Fruit fly (Drosophila melanogaster) whole organism, pupa: ENCODE measurements around the gene CG33061.
A peak's percentile ranks its signal among the peaks of the same experiment; 100 is the strongest.

Source experiments
- CG10348 ChIP-seq: fragments of 200-800 bp; sonication (Bioruptor generic); IDR thresholded peaks from 2 replicates; pipeline ENCODE4 v1.3.6; 2022; ENCODE audit warnings: missing biosample characterization, missing genetic modification characterization
- CG12605 ChIP-seq: fragments of 200-800 bp; sonication (Bioruptor generic); IDR thresholded peaks from 2 replicates; pipeline ENCODE4 v1.3.6; 2022; ENCODE audit warnings: missing biosample characterization, missing genetic modification characterization
- CG13204 ChIP-seq: fragments of 200-800 bp; sonication (Bioruptor generic); optimal IDR thresholded peaks from 2 replicates; lab custom pipeline; 2018; ENCODE audit warnings: missing biosample characterization, mild to moderate bottlenecking, missing genetic modification characterization, moderate library complexity
- CG14655 ChIP-seq: fragments of 200-800 bp; sonication (Bioruptor generic); optimal IDR thresholded peaks from 3 replicates; lab custom pipeline; 2017; ENCODE audit warnings: mild to moderate bottlenecking, missing biosample characterization, missing genetic modification reagents, missing genetic modification characterization
- CG15710 ChIP-seq: fragments of 200-800 bp; sonication (Bioruptor generic); optimal IDR thresholded peaks from 2 replicates; lab custom pipeline; 2018; ENCODE audit warnings: missing biosample characterization, mild to moderate bottlenecking, missing genetic modification characterization, moderate library complexity
- CG17806 ChIP-seq: fragments of 200-800 bp; sonication (Bioruptor generic); optimal IDR thresholded peaks from 2 replicates; lab custom pipeline; 2018; ENCODE audit warnings: missing biosample characterization, mild to moderate bottlenecking, missing genetic modification characterization, moderate library complexity
- CG32121 ChIP-seq: fragments of 200-800 bp; sonication (Bioruptor generic); IDR thresholded peaks from 2 replicates; pipeline ENCODE4 v1.3.6; 2022; ENCODE audit warnings: missing biosample characterization, missing genetic modification characterization
- CG34367 ChIP-seq: fragments of 200-800 bp; sonication (Bioruptor generic); optimal IDR thresholded peaks from 2 replicates; lab custom pipeline; 2018; ENCODE audit warnings: missing biosample characterization, mild to moderate bottlenecking, missing genetic modification characterization
- CG4496 ChIP-seq: fragments of 200-800 bp; sonication (Bioruptor generic); IDR thresholded peaks from 3 replicates; pipeline ENCODE4 v1.3.6; 2022; ENCODE audit warnings: missing biosample characterization, missing genetic modification characterization
- CG8159 ChIP-seq: fragments of 200-800 bp; sonication (Bioruptor generic); optimal IDR thresholded peaks from 3 replicates; lab custom pipeline; 2018; ENCODE audit warnings: missing biosample characterization, mild to moderate bottlenecking, missing genetic modification characterization, moderate library complexity
- CG8301 ChIP-seq: fragments of 200-800 bp; sonication (Bioruptor generic); optimal IDR thresholded peaks from 2 replicates; lab custom pipeline; 2018; ENCODE audit warnings: missing biosample characterization, mild to moderate bottlenecking, missing genetic modification characterization
- CG9948 ChIP-seq: fragments of 200-800 bp; sonication (Bioruptor generic); optimal IDR thresholded peaks from 2 replicates; lab custom pipeline; 2018; ENCODE audit warnings: missing biosample characterization, mild to moderate bottlenecking, missing genetic modification characterization, moderate library complexity
- D1 ChIP-seq: fragments of 200-800 bp; sonication (Bioruptor generic); optimal IDR thresholded peaks from 2 replicates; lab custom pipeline; 2018; ENCODE audit warnings: missing biosample characterization, mild to moderate bottlenecking, missing genetic modification characterization, moderate library complexity
- EcR ChIP-seq: fragments of 200-800 bp; sonication (Bioruptor generic); optimal IDR thresholded peaks from 3 replicates; lab custom pipeline; 2019; ENCODE audit warnings: missing biosample characterization, missing genetic modification characterization, mild to moderate bottlenecking, moderate library complexity, missing genetic modification reagents
- Ets98B ChIP-seq: fragments of 200-800 bp; sonication (Bioruptor generic); IDR thresholded peaks from 2 replicates; pipeline ENCODE4 v1.3.6; 2022; ENCODE audit warnings: missing biosample characterization, missing genetic modification characterization
- Pif1A ChIP-seq: fragments of 200-800 bp; sonication (Bioruptor generic); optimal IDR thresholded peaks from 3 replicates; lab custom pipeline; 2016; ENCODE audit warnings: missing biosample characterization, missing genetic modification characterization
- Pif1B ChIP-seq: fragments of 200-800 bp; sonication (Bioruptor generic); optimal IDR thresholded peaks from 3 replicates; lab custom pipeline; 2016; ENCODE audit warnings: missing biosample characterization, missing genetic modification characterization
- Snoo ChIP-seq: fragments of 200-800 bp; sonication (Bioruptor generic); optimal IDR thresholded peaks from 3 replicates; lab custom pipeline; 2017; ENCODE audit warnings: missing biosample characterization, mild to moderate bottlenecking, missing genetic modification characterization, inconsistent platforms
- fd96Ca ChIP-seq: fragments of 200-800 bp; sonication (Bioruptor generic); IDR thresholded peaks from 3 replicates; pipeline ENCODE4 v1.3.6; 2022; ENCODE audit warnings: missing biosample characterization, missing genetic modification characterization
- gl ChIP-seq: fragments of 200-800 bp; sonication (Bioruptor generic); optimal IDR thresholded peaks from 2 replicates; lab custom pipeline; 2018; ENCODE audit warnings: missing biosample characterization, mild to moderate bottlenecking, missing genetic modification characterization
- rn ChIP-seq: fragments of 200-800 bp; sonication (Bioruptor generic); IDR thresholded peaks from 2 replicates; pipeline ENCODE4 v1.3.6; 2022; ENCODE audit warnings: missing biosample characterization, missing genetic modification characterization

Gene CG33061

DNA sequence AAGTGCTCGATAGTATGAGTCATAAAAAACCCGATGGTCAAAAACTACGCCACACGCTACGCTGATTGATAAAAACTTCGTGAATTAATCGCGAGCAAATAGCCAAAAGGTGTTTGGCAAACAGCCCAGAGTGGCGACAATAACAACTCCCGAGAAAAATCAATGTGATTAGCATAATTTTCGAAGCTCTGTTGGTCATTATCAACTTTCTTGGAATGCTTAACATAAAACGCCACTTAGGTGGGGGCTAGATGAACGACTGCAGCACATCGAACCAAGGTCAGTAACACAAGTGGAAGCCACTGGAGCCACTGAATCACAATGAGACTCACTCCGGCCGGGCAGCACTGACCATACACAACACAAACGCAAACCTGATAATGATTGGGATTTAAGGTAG lies 8.1 kb downstream of the CG33061 start:
- TF ChIP-seq CG32121 (GFP tag; lab: Robert Waterston, UW) (no peak), CG34367 (no peak), Pif1A (GFP tag; lab: Kevin White, UChicago) (no peak), Ets98B (no peak), CG4496 (GFP tag; lab: Robert Waterston, UW) (no peak), D1 (no peak), fd96Ca (no peak)

DNA sequence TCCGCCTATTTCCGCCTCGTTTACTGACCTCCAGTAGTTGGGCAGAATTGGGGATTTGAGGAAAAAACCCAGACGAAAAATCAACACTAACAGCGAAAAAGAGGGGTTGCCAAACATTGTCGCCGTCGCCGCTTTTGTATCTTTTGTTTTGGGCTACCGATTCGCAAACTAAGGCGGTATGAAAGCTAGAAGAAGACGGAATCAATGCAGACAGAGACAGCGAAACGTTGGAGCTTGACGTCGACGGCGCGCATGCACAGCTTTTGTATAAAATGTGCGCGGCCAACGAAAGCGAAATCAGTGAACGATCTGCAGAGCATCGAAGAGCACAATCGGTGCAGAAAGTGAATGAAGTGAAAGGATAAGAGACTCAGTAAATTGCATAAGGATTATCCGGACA lies 9.1 kb downstream of the CG33061 start, which contains the start of gene CG4998:
CG4998 (plus strand) TSS at position 301 of the 400 bp plus-strand sequence.
- no peak for TF ChIP-seq EcR (GFP tag; lab: Kevin White, UChicago)
- no peak for TF ChIP-seq CG12605 (GFP tag; lab: Robert Waterston, UW)
- no peak for TF ChIP-seq D1
- no peak for TF ChIP-seq rn (GFP tag; lab: Robert Waterston, UW)
- no peak for TF ChIP-seq CG34367
- no peak for TF ChIP-seq CG17806
- TF ChIP-seq CG8301 (tag; lab: Kevin White, UChicago) = no peak
- TF ChIP-seq CG13204 = no peak
- TF ChIP-seq CG9948 (tag; lab: Kevin White, UChicago) = no peak
- no peak for TF ChIP-seq CG10348 (GFP tag; lab: Robert Waterston, UW)
- TF ChIP-seq gl = no peak

DNA sequence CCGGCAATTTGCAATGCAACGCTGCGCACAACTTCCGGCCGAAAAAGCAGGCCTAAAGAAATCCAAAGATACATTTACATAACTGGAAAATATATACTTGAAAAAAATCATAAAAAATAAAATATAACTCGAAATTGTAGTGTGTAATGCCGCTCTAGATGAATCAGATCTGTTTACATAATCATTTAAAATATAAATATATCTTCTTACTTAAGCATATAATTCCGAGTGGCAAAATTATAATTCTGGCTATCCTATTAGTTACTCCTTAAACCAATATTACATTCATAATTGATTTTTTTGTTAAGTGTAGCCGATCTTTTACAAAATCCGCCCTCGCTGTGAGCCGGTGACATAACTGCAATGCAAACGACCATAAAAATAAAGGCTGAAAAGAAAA lies 9.9 kb downstream of the CG33061 start:
- no peak for TF ChIP-seq CG12605 (GFP tag; lab: Robert Waterston, UW)
- no peak for TF ChIP-seq Pif1A (GFP tag; lab: Kevin White, UChicago)
- TF ChIP-seq CG17806 = no peak
- TF ChIP-seq EcR (GFP tag; lab: Kevin White, UChicago) = no peak
- no peak for TF ChIP-seq CG34367
- no peak for TF ChIP-seq Pif1B (GFP tag; lab: Kevin White, UChicago)
- TF ChIP-seq fd96Ca = no peak
- TF ChIP-seq CG10348 (GFP tag; lab: Robert Waterston, UW) = no peak
- TF ChIP-seq Ets98B = no peak; the same call in 1 of the 2 replicates
- TF ChIP-seq Snoo (tag; lab: Kevin White, UChicago) = no peak

DNA sequence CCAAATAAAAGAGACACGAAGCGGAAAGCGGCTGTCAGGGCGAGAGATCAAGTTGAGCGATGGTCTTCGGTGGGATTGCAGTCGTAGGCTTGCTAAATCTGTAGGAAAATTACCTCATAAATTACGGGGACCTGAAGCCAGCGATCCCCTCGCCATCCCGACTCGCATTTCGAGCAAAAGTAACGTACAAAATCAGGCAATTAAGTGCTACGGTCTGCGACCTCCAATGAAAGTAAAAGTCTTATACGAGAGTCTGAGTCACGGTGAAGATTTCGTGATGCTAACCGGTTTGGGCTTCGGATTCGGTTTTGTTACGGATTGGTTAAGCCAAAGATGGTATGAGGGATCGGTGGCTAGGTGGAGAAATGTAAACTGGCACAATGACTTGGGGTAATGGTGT lies 10.3 kb downstream of the CG33061 start:
- TF ChIP-seq EcR (GFP tag; lab: Kevin White, UChicago) = peak; percentile 35
- no peak for TF ChIP-seq CG10348 (GFP tag; lab: Robert Waterston, UW)

DNA sequence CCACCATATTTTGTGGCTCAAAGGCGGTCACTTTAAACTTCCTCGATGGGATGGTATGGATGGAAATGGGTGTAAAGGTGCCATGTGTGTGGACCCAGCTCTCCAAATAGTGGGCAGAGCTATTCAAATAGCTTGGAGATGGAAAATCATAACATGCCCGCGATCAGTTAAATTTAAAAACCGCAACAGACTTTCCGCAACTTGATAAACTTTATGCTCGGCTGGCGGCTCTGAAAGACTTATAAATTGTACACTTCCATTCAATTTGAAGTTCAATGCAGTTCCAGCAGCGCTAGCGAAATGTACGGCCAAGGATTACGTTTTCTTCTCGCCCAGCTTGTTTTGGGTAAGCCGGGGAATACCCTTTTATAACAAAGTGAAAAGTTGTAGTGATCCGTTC lies 16.4 kb downstream of the CG33061 start, which contains the start of gene CG33257:
CG33257 (plus strand) TSS at position 301 of the 400 bp plus-strand sequence.
- TF ChIP-seq CG14655 (GFP tag; lab: Kevin White, UChicago) (no peak), CG10348 (GFP tag; lab: Robert Waterston, UW) (no peak), CG34367 (no peak), Ets98B (no peak), CG8159 (tag; lab: Kevin White, UChicago) (no peak), CG8301 (tag; lab: Kevin White, UChicago) (no peak), CG13204 (no peak), CG32121 (GFP tag; lab: Robert Waterston, UW) (no peak), Snoo (tag; lab: Kevin White, UChicago) (no peak), CG17806 (no peak), CG12605 (GFP tag; lab: Robert Waterston, UW) (no peak), Pif1A (GFP tag; lab: Kevin White, UChicago) (no peak), Pif1B (GFP tag; lab: Kevin White, UChicago) (no peak), fd96Ca (no peak), D1 (no peak), CG9948 (tag; lab: Kevin White, UChicago) (no peak), gl (no peak), CG4496 (GFP tag; lab: Robert Waterston, UW) (no peak), CG15710 (tag; lab: Kevin White, UChicago) (no peak), rn (GFP tag; lab: Robert Waterston, UW) (no peak)
- TF ChIP-seq, all 21 proteins: peak for 0

DNA sequence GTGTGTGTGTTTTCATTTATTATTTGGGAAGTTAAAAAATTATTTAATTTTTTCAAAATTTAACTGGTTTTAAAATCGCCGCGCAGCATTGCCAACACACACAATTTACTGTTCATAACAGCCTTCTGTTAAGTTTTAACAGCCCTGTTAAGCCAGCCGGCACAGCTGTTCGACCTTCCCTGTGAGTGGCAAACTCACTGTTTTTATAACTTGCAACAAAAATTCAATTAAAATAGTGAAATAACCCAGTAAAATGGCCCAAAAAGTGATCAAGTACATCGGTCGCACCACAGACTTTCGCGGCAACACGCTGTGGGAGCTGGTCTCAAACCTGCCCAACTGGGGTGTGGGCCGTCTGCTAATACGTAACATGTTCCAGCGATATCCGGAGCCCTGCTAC lies 18.3 kb downstream of the CG33061 start, which contains the start of gene mRpS34:
mRpS34 (plus strand) TSS at position 161 of the 400 bp plus-strand sequence.
- TF ChIP-seq CG13204 (no peak), CG9948 (tag; lab: Kevin White, UChicago) (no peak), D1 (no peak), EcR (GFP tag; lab: Kevin White, UChicago) (no peak), CG14655 (GFP tag; lab: Kevin White, UChicago) (no peak), CG8301 (tag; lab: Kevin White, UChicago) (no peak), fd96Ca (no peak), CG12605 (GFP tag; lab: Robert Waterston, UW) (no peak), CG15710 (tag; lab: Kevin White, UChicago) (no peak)

DNA sequence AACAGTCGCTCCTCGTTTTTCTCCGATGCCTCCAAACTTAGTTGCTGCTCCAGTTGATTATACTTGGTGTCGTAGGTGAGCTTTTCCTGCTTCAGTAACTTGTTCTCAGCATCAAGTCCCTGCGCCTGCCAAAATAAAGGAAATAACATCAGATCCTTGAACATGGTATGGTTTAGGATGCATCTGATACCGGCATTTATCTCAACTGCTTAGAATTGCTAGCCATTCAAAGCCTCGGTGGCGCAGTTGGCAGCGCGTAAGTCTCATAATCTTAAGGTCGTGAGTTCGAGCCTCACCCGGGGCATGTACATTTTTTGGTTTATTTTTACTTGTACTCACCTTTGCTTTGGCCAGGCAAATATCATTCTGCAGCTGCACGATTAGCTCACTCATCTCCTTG lies 20.1 kb downstream of the CG33061 start:
- TF ChIP-seq CG17806 = no peak
- no peak for TF ChIP-seq CG32121 (GFP tag; lab: Robert Waterston, UW)
- no peak for TF ChIP-seq CG8159 (tag; lab: Kevin White, UChicago)
- TF ChIP-seq CG4496 (GFP tag; lab: Robert Waterston, UW) = no peak
- no peak for TF ChIP-seq Ets98B
- no peak for TF ChIP-seq Pif1A (GFP tag; lab: Kevin White, UChicago)
- no peak for TF ChIP-seq fd96Ca
- TF ChIP-seq CG9948 (tag; lab: Kevin White, UChicago) = no peak
